Fruit fly (Drosophila melanogaster): ENCODE measurements around the gene CG9231.

CG9231 gene

DNA sequence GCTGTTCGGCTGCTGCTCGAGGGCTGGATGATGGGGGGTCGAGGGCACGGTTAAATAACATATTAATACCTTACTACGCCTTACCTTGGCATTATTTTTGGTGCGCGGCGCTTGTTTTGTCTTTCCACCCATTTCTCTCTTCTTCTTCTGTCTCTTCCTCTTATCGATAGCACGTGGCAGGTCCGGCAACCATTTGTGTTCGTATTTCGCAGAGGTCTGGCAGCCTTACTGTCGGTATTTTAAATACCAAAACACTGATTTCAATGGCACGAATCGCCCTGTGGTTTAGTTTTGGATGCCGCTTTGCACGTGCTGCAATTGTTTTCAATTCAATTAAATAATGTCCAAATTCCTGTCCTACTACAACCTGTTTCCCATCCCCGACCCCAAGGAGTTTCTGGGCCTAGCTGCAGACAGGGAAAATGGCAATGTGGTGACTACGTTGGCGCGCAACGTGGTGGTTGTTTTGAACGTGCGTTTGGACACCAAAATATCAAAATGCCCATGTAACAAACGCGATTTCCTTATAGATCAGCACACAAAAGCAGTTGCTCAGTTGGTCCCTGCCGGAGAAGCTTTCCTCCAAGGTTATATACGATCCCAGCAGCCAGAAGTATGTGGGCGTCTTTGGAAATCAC, 33.5 kb downstream of the CG9231 start, which contains the start of the genes Ltn1 and CG9300 (continued):
- TF ChIP-seq crp (GFP tag; optimal IDR thresholded peaks at IDR 0.05), result peak in 1 of 2 experiments; percentile 17
- TF ChIP-seq tgo (GFP tag; IDR thresholded peaks at IDR 0.05), result no peak
- peak; percentile 22; the same call in 1 of the 2 replicates for TF ChIP-seq CG31224 (GFP tag; IDR thresholded peaks at IDR 0.05)
- TF ChIP-seq CG14710 (tag; optimal IDR thresholded peaks at IDR 0.05), result no peak
- TF ChIP-seq trem (tag; optimal IDR thresholded peaks at IDR 0.05), result peak; percentile 76
- no peak for TF ChIP-seq Nf-YB (GFP tag; optimal IDR thresholded peaks at IDR 0.05)
- TF ChIP-seq tin (GFP tag; optimal IDR thresholded peaks at IDR 0.05), result no peak
- TF ChIP-seq CG30431 (GFP tag; optimal IDR thresholded peaks at IDR 0.05), result no peak
- TF ChIP-seq Lpt (GFP tag; optimal IDR thresholded peaks at IDR 0.05), result no peak
- TF ChIP-seq Hr78 (GFP tag; optimal IDR thresholded peaks at IDR 0.05), result no peak
- TF ChIP-seq Aef1 (GFP tag; IDR thresholded peaks at IDR 0.05), result no peak
- TF ChIP-seq fu2 (GFP tag; optimal IDR thresholded peaks at IDR 0.05), result no peak
- no peak for TF ChIP-seq CG15073 (GFP tag; optimal IDR thresholded peaks at IDR 0.05)
- no peak for TF ChIP-seq Lim3 (GFP tag; IDR thresholded peaks at IDR 0.05)
- TF ChIP-seq Elba2 (GFP tag; optimal IDR thresholded peaks at IDR 0.05), result no peak
- TF ChIP-seq CG10462 (GFP tag; optimal IDR thresholded peaks at IDR 0.05), result no peak
- TF ChIP-seq fru (optimal IDR thresholded peaks at IDR 0.05), result no peak
- TF ChIP-seq az2 (GFP tag; optimal IDR thresholded peaks at IDR 0.05), result no peak
- no peak for TF ChIP-seq CG14014 (GFP tag; IDR thresholded peaks at IDR 0.05)
- TF ChIP-seq dan (GFP tag; IDR thresholded peaks at IDR 0.05), result no peak
- no peak for TF ChIP-seq org-1 (GFP tag; optimal IDR thresholded peaks at IDR 0.05)
- TF ChIP-seq CG3065 (GFP tag; optimal IDR thresholded peaks at IDR 0.05), result no peak
- TF ChIP-seq TFAM (GFP tag; optimal IDR thresholded peaks at IDR 0.05), result no peak
- peak; percentile 23 for TF ChIP-seq Antp (GFP tag; optimal IDR thresholded peaks at IDR 0.05)
- TF ChIP-seq danr (GFP tag; IDR thresholded peaks at IDR 0.05), result no peak
- TF ChIP-seq tap (tag; optimal IDR thresholded peaks at IDR 0.05), result no peak
- no peak for TF ChIP-seq chinmo (GFP tag; IDR thresholded peaks at IDR 0.05; ENCODE audit: partially characterized antibody)
- TF ChIP-seq bsh (GFP tag; optimal IDR thresholded peaks at IDR 0.05), result no peak
- TF ChIP-seq jumu (GFP tag; optimal IDR thresholded peaks at IDR 0.05), result peak; percentile 35
- TF ChIP-seq twi (tag; optimal IDR thresholded peaks at IDR 0.05), result no peak
- no peak for TF ChIP-seq rib (GFP tag; IDR thresholded peaks at IDR 0.05)
- no peak for TF ChIP-seq ac (GFP tag; optimal IDR thresholded peaks at IDR 0.05)
- TF ChIP-seq sens (GFP tag), result peak; percentile 93
- TF ChIP-seq CG6791 (GFP tag; IDR thresholded peaks at IDR 0.05; ENCODE audit: partially characterized antibody), result 0 out of 3 replicates have a peak, but pooled peaks have one; percentile 20
- no peak for TF ChIP-seq tup (GFP tag; optimal IDR thresholded peaks at IDR 0.05)
- TF ChIP-seq CG4617 (GFP tag; optimal IDR thresholded peaks at IDR 0.05; ENCODE audit: borderline replicate concordance), result peak; percentile 93
- no peak for TF ChIP-seq chn (GFP tag; optimal IDR thresholded peaks at IDR 0.05)
- no peak for TF ChIP-seq kni (GFP tag; optimal IDR thresholded peaks at IDR 0.05)
- TF ChIP-seq CG16815 (GFP tag; optimal IDR thresholded peaks at IDR 0.05), result no peak
- TF ChIP-seq BEAF-32 (GFP tag; optimal IDR thresholded peaks at IDR 0.05), result peak; percentile 69
- TF ChIP-seq CG2199 (GFP tag; IDR thresholded peaks at IDR 0.05), result no peak; the same call in 2 of the 3 replicates
- TF ChIP-seq Rx (GFP tag; IDR thresholded peaks at IDR 0.05), result no peak
- no peak for TF ChIP-seq repo (GFP tag; optimal IDR thresholded peaks at IDR 0.05)
- TF ChIP-seq Jarid2 (GFP tag; optimal IDR thresholded peaks at IDR 0.05), result peak; percentile 49
- TF ChIP-seq unc-4 (GFP tag; IDR thresholded peaks at IDR 0.05; ENCODE audit: partially characterized antibody), result peak; percentile 57; the same call in 1 of the 2 replicates
- peak; percentile 44 for TF ChIP-seq pb (GFP tag; optimal IDR thresholded peaks at IDR 0.05)
- no peak for TF ChIP-seq CG12391 (tag; optimal IDR thresholded peaks at IDR 0.05)
- TF ChIP-seq lab (GFP tag; optimal IDR thresholded peaks at IDR 0.05), result no peak
- TF ChIP-seq gem (tag; optimal IDR thresholded peaks at IDR 0.05), result no peak
- peak; percentile 41; the same call in 1 of the 2 replicates for TF ChIP-seq inv (GFP tag; IDR thresholded peaks at IDR 0.05; ENCODE audit: partially characterized antibody)

All from whole organism, embryonic.